Worm (Caenorhabditis elegans) whole organism, L1 larva: ENCODE measurements around the gene sma-6.
A peak's percentile ranks its signal among the peaks of the same experiment; 100 is the strongest.

Experiments used
- C16A3.4 ChIP-seq: fragments of 150-350 bp; optimal IDR thresholded peaks from 2 replicates; lab custom pipeline; 2014; ENCODE audit warnings: missing biosample characterization, missing genetic modification characterization
- aha-1 ChIP-seq: fragments of 150-350 bp; optimal IDR thresholded peaks from 2 replicates; lab custom pipeline; 2014; ENCODE audit warnings: missing biosample characterization, missing genetic modification characterization
- alr-1 ChIP-seq: fragments of 200-800 bp; sonication (Bioruptor generic); optimal IDR thresholded peaks from 2 replicates; lab custom pipeline; 2018; ENCODE audit warnings: borderline replicate concordance, mild to moderate bottlenecking, missing genetic modification characterization, missing compliant biosample characterization
- blmp-1 ChIP-seq: fragments of 150-350 bp; optimal IDR thresholded peaks from 2 replicates; lab custom pipeline; 2014; ENCODE audit warnings: missing biosample characterization, missing genetic modification characterization
- ceh-63 ChIP-seq: fragments of 200-800 bp; sonication (Bioruptor generic); optimal IDR thresholded peaks from 2 replicates; lab custom pipeline; 2018; ENCODE audit warnings: mild to moderate bottlenecking, missing genetic modification characterization, missing compliant biosample characterization
- ceh-8 ChIP-seq: fragments of 200-800 bp; sonication (Bioruptor generic); optimal IDR thresholded peaks from 2 replicates; lab custom pipeline; 2018; ENCODE audit warnings: mild to moderate bottlenecking, missing genetic modification characterization, moderate library complexity, missing compliant biosample characterization
- ceh-88 ChIP-seq: fragments of 200-800 bp; sonication (Bioruptor generic); IDR thresholded peaks from 2 replicates; pipeline ENCODE4 v1.3.6; 2022; ENCODE audit warnings: missing genetic modification characterization, missing compliant biosample characterization
- ceh-90 ChIP-seq: sonication (generic microtip); optimal IDR thresholded peaks from 2 replicates; lab custom pipeline; 2016; ENCODE audit warnings: missing genetic modification characterization, missing compliant biosample characterization
- dpl-1 ChIP-seq, 3 experiments: fragments of 150-350 bp in 2 of 3; sonication (generic microtip) in 1 of 3; optimal IDR thresholded peaks; 2 replicates each; lab custom pipeline; 2014 to 2017; ENCODE audit warnings: missing biosample characterization in 3 of 3, missing genetic modification characterization in 3 of 3, missing genetic modification reagents in 3 of 3
- egl-13 ChIP-seq: sonication (generic microtip); optimal IDR thresholded peaks from 2 replicates; lab custom pipeline; 2016; ENCODE audit warnings: missing genotype, missing genetic modification reagents, missing genetic modification characterization, missing compliant biosample characterization
- egl-27 ChIP-seq, 2 experiments: fragments of 150-350 bp in 1 of 2; sonication (generic microtip); optimal IDR thresholded peaks; 3 replicates each; lab custom pipeline; 2017 to 2018; ENCODE audit warnings: missing biosample characterization in 2 of 2, missing genetic modification characterization in 2 of 2, missing genetic modification reagents in 2 of 2
- fkh-4 ChIP-seq: sonication (generic microtip); optimal IDR thresholded peaks from 2 replicates; lab custom pipeline; 2016; ENCODE audit warnings: missing compliant biosample characterization, missing genetic modification characterization, borderline replicate concordance
- fkh-8 ChIP-seq: sonication (generic microtip); optimal IDR thresholded peaks from 2 replicates; lab custom pipeline; 2016; ENCODE audit warnings: mild to moderate bottlenecking, missing genetic modification characterization, missing compliant biosample characterization
- fos-1 ChIP-seq: fragments of 150-350 bp; optimal IDR thresholded peaks from 2 replicates; lab custom pipeline; 2014; ENCODE audit warnings: missing biosample characterization, missing genetic modification characterization
- grh-1 ChIP-seq: fragments of 200-800 bp; sonication (Bioruptor generic); IDR thresholded peaks from 2 replicates; pipeline ENCODE4 v1.3.6; 2022; ENCODE audit warnings: missing genetic modification reagents, missing genetic modification characterization, missing compliant biosample characterization
- hpl-2 ChIP-seq: fragments of 150-350 bp; optimal IDR thresholded peaks from 2 replicates; lab custom pipeline; 2014; ENCODE audit warnings: missing biosample characterization, missing genetic modification reagents, missing genetic modification characterization
- isw-1 ChIP-seq: fragments of 200-800 bp; sonication (Bioruptor generic); IDR thresholded peaks from 2 replicates; pipeline ENCODE4 v1.3.6; 2022; ENCODE audit warnings: missing genetic modification characterization, missing compliant biosample characterization
- lin-14 ChIP-seq: fragments of 200-800 bp; sonication (Bioruptor generic); optimal IDR thresholded peaks from 2 replicates; lab custom pipeline; 2018; ENCODE audit warnings: mild to moderate bottlenecking, missing genetic modification characterization, moderate library complexity, missing compliant biosample characterization
- lin-39 ChIP-seq: fragments of 150-350 bp; optimal IDR thresholded peaks from 2 replicates; lab custom pipeline; 2014; ENCODE audit warnings: missing biosample characterization, missing genetic modification reagents, missing genetic modification characterization
- lsy-2 ChIP-seq, 2 experiments: fragments of 150-350 bp; optimal IDR thresholded peaks; 2 replicates each; lab custom pipeline; 2014; ENCODE audit warnings: missing biosample characterization in 2 of 2, missing genetic modification characterization in 2 of 2
- mab-9 ChIP-seq: fragments of 200-800 bp; sonication (Bioruptor generic); IDR thresholded peaks from 2 replicates; pipeline ENCODE4 v1.3.6; 2022; ENCODE audit warnings: missing genetic modification reagents, missing genetic modification characterization, missing compliant biosample characterization
- mdl-1 ChIP-seq, 2 experiments: fragments of 150-350 bp; optimal IDR thresholded peaks; 2 replicates each; lab custom pipeline; 2014 to 2017; ENCODE audit warnings: missing biosample characterization in 2 of 2, missing genetic modification characterization in 2 of 2, inconsistent platforms in 1 of 2
- mef-2 ChIP-seq: fragments of 150-350 bp; optimal IDR thresholded peaks from 2 replicates; lab custom pipeline; 2014; ENCODE audit warnings: missing biosample characterization, missing genetic modification characterization
- nhr-19 ChIP-seq: fragments of 200-800 bp; sonication (Bioruptor generic); conservative IDR thresholded peaks from 2 replicates; pipeline ENCODE4 v1.3.6; 2022; ENCODE audit warnings: missing genetic modification characterization, missing compliant biosample characterization
- nhr-237 ChIP-seq: fragments of 150-350 bp; optimal IDR thresholded peaks from 2 replicates; lab custom pipeline; 2014; ENCODE audit warnings: missing biosample characterization, missing genetic modification characterization
- nhr-71 ChIP-seq: sonication (generic microtip); optimal IDR thresholded peaks from 2 replicates; lab custom pipeline; 2016; ENCODE audit warnings: mild to moderate bottlenecking, missing genetic modification characterization, moderate library complexity, missing compliant biosample characterization
- nhr-77 ChIP-seq: fragments of 150-350 bp; optimal IDR thresholded peaks from 2 replicates; lab custom pipeline; 2014; ENCODE audit warnings: missing biosample characterization, missing genetic modification characterization
- nhr-84 ChIP-seq: sonication (generic microtip); optimal IDR thresholded peaks from 2 replicates; lab custom pipeline; 2017; ENCODE audit warnings: missing biosample characterization, missing genetic modification characterization
- nhr-85 ChIP-seq: sonication (generic microtip); peaks from one replicate; lab custom pipeline; 2016; ENCODE audit warnings: missing genetic modification characterization, inconsistent platforms, missing compliant biosample characterization
- nhr-90 ChIP-seq: sonication (generic microtip); optimal IDR thresholded peaks from 2 replicates; lab custom pipeline; 2016; ENCODE audit warnings: mild to moderate bottlenecking, missing genetic modification characterization, missing compliant biosample characterization; ENCODE audit not compliant: poor library complexity
- rnt-1 ChIP-seq: sonication (generic microtip); optimal IDR thresholded peaks from 2 replicates; lab custom pipeline; 2016; ENCODE audit warnings: mild to moderate bottlenecking, missing genetic modification characterization, moderate library complexity, missing compliant biosample characterization
- skn-1 ChIP-seq: fragments of 150-350 bp; optimal IDR thresholded peaks from 2 replicates; lab custom pipeline; 2014; ENCODE audit warnings: missing biosample characterization, missing genetic modification characterization
- snpc-4 ChIP-seq: fragments of 150-350 bp; optimal IDR thresholded peaks from 2 replicates; lab custom pipeline; 2014; ENCODE audit warnings: missing biosample characterization, missing genetic modification characterization
- snu-23 ChIP-seq: sonication (generic microtip); optimal IDR thresholded peaks from 2 replicates; lab custom pipeline; 2016; ENCODE audit warnings: missing genetic modification characterization, missing compliant biosample characterization
- sox-4 ChIP-seq: sonication (generic microtip); optimal IDR thresholded peaks from 2 replicates; lab custom pipeline; 2016; ENCODE audit warnings: missing genetic modification characterization, missing compliant biosample characterization
- sptf-1 ChIP-seq: fragments of 150-350 bp; optimal IDR thresholded peaks from 2 replicates; lab custom pipeline; 2014; ENCODE audit warnings: missing biosample characterization, missing genetic modification characterization
- swsn-7 ChIP-seq: sonication (generic microtip); optimal IDR thresholded peaks from 2 replicates; lab custom pipeline; 2016; ENCODE audit warnings: missing genetic modification characterization, missing compliant biosample characterization
- tbx-2 ChIP-seq: sonication (generic microtip); optimal IDR thresholded peaks from 2 replicates; lab custom pipeline; 2016; ENCODE audit warnings: missing genetic modification characterization, missing compliant biosample characterization
- tlp-1 ChIP-seq: fragments of 150-350 bp; optimal IDR thresholded peaks from 2 replicates; lab custom pipeline; 2014; ENCODE audit warnings: missing biosample characterization, missing genetic modification characterization
- unc-130 ChIP-seq: fragments of 150-350 bp; optimal IDR thresholded peaks from 2 replicates; lab custom pipeline; 2017; ENCODE audit warnings: missing biosample characterization, missing genetic modification characterization, inconsistent platforms
- unc-30 ChIP-seq: sonication (generic microtip); optimal IDR thresholded peaks from 2 replicates; lab custom pipeline; 2017; ENCODE audit warnings: missing biosample characterization, missing genetic modification characterization
- unc-62 ChIP-seq: fragments of 150-350 bp; optimal IDR thresholded peaks from 2 replicates; lab custom pipeline; 2014; ENCODE audit warnings: missing biosample characterization, missing genetic modification reagents, missing genetic modification characterization
- unc-98 ChIP-seq: fragments of 200-800 bp; sonication (Bioruptor generic); IDR thresholded peaks from 2 replicates; pipeline ENCODE4 v1.3.6; 2022; ENCODE audit warnings: missing genetic modification characterization, missing compliant biosample characterization
- vab-15 ChIP-seq: sonication (generic microtip); optimal IDR thresholded peaks from 2 replicates; lab custom pipeline; 2017; ENCODE audit warnings: missing genotype, mild to moderate bottlenecking, missing genetic modification characterization, missing compliant biosample characterization
- xbp-1 ChIP-seq: sonication (generic microtip); optimal IDR thresholded peaks from 2 replicates; lab custom pipeline; 2016; ENCODE audit warnings: missing genetic modification characterization, missing compliant biosample characterization
- zag-1 ChIP-seq: fragments of 150-350 bp; optimal IDR thresholded peaks from 2 replicates; lab custom pipeline; 2014; ENCODE audit warnings: missing biosample characterization, missing genetic modification characterization
- zip-4 ChIP-seq: fragments of 200-800 bp; sonication (Bioruptor generic); optimal IDR thresholded peaks from 2 replicates; lab custom pipeline; 2018; ENCODE audit warnings: mild to moderate bottlenecking, missing genetic modification characterization, moderate library complexity, missing compliant biosample characterization

sma-6 gene

DNA sequence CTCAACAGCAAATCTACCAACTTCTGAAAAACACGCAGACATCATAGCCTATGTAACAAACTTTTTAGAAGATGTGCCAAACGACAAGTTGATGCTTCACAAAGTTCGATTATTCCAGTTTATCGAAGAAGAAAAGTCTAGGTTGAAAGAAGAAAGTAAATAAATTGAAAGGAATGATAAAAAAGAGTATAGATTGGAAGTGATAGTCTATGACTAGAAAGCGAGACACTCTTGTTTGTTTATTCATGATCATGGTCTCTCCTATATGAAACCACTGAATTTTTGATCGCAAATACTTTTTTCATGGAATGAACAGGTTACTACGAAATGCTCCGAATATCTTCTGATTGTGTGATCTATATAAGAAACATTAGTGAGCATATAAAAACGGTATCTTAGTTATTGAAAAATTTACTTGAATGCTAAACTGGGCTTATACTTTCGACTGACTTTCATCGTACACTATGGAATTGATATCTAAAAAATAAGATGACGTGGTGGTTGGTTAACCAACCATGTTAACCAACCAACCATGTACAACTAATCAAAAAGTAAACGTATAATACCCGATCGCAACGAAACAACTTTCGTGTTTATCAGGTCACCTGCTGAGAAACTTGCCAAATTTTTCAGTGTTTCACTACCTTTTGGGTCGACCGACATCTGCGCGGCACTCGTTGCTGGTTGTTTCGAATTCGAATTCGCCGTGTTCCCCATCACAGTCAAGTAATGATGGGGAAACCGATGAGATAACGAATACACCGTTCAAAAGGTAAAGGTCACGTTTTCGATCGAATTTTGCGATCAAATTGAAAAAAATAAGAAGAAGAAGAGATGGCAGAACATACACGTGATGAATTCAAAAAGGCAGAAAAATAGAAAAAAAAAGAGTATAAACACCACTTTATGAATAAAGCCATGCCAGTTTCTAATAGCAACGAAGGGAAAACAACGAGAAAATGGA lies 21.2 kb downstream of the sma-6 start, which contains the start of gene C32D5.8 (continued):
- TF ChIP-seq mdl-1 (tag; optimal IDR thresholded peaks at IDR 0.05; lab: Kevin White, UChicago): peak in 1 of 2 experiments; percentile 34
- TF ChIP-seq unc-62 (GFP tag; lab: Kevin White, UChicago): no peak
- no peak for TF ChIP-seq fos-1
- peak; percentile 58 for TF ChIP-seq lin-14 (GFP tag; lab: Kevin White, UChicago)
- TF ChIP-seq rnt-1 (tag; lab: Kevin White, UChicago): no peak
- TF ChIP-seq fkh-4 (tag; lab: Kevin White, UChicago): no peak
- no peak for TF ChIP-seq isw-1 (GFP tag; lab: Robert Waterston, UW)
- no peak for TF ChIP-seq ceh-90 (tag; lab: Kevin White, UChicago)
- no peak for TF ChIP-seq C16A3.4 (tag; lab: Kevin White, UChicago)
- TF ChIP-seq ceh-63 (GFP tag; lab: Kevin White, UChicago): no peak
- no peak for TF ChIP-seq alr-1 (tag; lab: Kevin White, UChicago)
- TF ChIP-seq nhr-71 (tag; lab: Kevin White, UChicago): peak; percentile 26
- TF ChIP-seq tbx-2: no peak
- no peak for TF ChIP-seq xbp-1 (tag; lab: Kevin White, UChicago)
- no peak for TF ChIP-seq tlp-1
- no peak for TF ChIP-seq lsy-2 (tag; optimal IDR thresholded peaks at IDR 0.05; lab: Kevin White, UChicago)
- no peak for TF ChIP-seq egl-13 (tag; lab: Kevin White, UChicago)
- no peak for TF ChIP-seq skn-1 (tag; lab: Kevin White, UChicago)
- TF ChIP-seq hpl-2 (GFP tag; lab: Kevin White, UChicago): no peak
- TF ChIP-seq unc-30 (tag; lab: Kevin White, UChicago): no peak
- TF ChIP-seq zag-1 (tag; lab: Kevin White, UChicago): no peak
- TF ChIP-seq blmp-1 (tag; lab: Kevin White, UChicago): peak; percentile 37
- TF ChIP-seq unc-98 (GFP tag; lab: Robert Waterston, UW): no peak
- peak; percentile 32 for TF ChIP-seq fkh-8
- TF ChIP-seq mab-9 (GFP tag; lab: Robert Waterston, UW): no peak
- no peak for TF ChIP-seq aha-1 (tag; lab: Kevin White, UChicago)
- peak in 1 of 3 experiments; percentile 8 for TF ChIP-seq dpl-1 (GFP tag; optimal IDR thresholded peaks at IDR 0.05; lab: Kevin White, UChicago)
- TF ChIP-seq mef-2 (tag; lab: Kevin White, UChicago): no peak
- TF ChIP-seq nhr-237 (tag; lab: Kevin White, UChicago): no peak
- TF ChIP-seq sox-4 (tag; lab: Kevin White, UChicago): no peak
- no peak for TF ChIP-seq zip-4
- TF ChIP-seq vab-15: no peak
- TF ChIP-seq ceh-8 (GFP tag; lab: Kevin White, UChicago): no peak
- TF ChIP-seq nhr-84 (tag; lab: Kevin White, UChicago): no peak
- TF ChIP-seq ceh-88 (GFP tag; lab: Robert Waterston, UW): no peak
- TF ChIP-seq swsn-7: no peak
- TF ChIP-seq unc-130 (tag; lab: Kevin White, UChicago): no peak

DNA sequence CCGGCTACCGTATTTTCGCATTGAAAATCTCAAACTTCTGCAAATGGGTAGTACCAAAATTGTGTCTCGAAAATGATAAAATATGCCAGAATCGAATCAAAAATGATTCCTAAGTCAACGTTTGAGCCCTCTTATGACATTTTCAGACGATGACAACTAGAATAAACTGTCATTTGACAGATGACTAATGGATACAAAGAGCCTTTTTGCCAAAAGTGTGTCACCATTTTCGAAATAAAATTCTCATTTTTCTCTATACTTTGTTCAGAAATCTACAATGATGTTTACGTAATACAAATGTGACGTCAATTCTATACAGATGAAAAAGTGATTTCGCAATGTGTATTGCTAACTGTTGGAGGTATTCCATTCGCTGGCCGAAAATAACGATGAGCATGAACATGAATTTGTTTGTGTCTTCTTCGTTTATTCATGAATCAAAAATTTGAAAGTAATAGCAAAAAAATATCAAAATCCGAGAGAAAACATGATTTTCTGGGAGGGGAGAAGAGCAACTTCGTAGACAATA lies 22.3 kb downstream of the sma-6 start:
- no peak for TF ChIP-seq isw-1 (GFP tag; lab: Robert Waterston, UW)
- TF ChIP-seq alr-1 (tag; lab: Kevin White, UChicago): no peak
- no peak for TF ChIP-seq unc-130 (tag; lab: Kevin White, UChicago)
- peak; percentile 57 for TF ChIP-seq skn-1 (tag; lab: Kevin White, UChicago)
- TF ChIP-seq mdl-1 (tag; optimal IDR thresholded peaks at IDR 0.05; lab: Kevin White, UChicago): peak in 1 of 2 experiments; percentile 5
- TF ChIP-seq fos-1: peak; percentile 73
- TF ChIP-seq hpl-2 (GFP tag; lab: Kevin White, UChicago): peak; percentile 80
- TF ChIP-seq lin-39 (tag; lab: Kevin White, UChicago): no peak
- TF ChIP-seq nhr-90 (tag; lab: Kevin White, UChicago): peak; percentile 75
- TF ChIP-seq nhr-85 (tag; lab: Kevin White, UChicago): peak; percentile 76
- TF ChIP-seq mef-2 (tag; lab: Kevin White, UChicago): no peak
- TF ChIP-seq C16A3.4 (tag; lab: Kevin White, UChicago): peak; percentile 68
- TF ChIP-seq swsn-7: peak; percentile 33
- TF ChIP-seq nhr-19: peak; percentile 66
- TF ChIP-seq sptf-1 (tag; lab: Kevin White, UChicago): no peak
- no peak for TF ChIP-seq nhr-84 (tag; lab: Kevin White, UChicago)
- no peak for TF ChIP-seq mab-9 (GFP tag; lab: Robert Waterston, UW)
- no peak for TF ChIP-seq ceh-90 (tag; lab: Kevin White, UChicago)
- TF ChIP-seq egl-27 (tag; optimal IDR thresholded peaks at IDR 0.05; lab: Kevin White, UChicago): no peak
- no peak for TF ChIP-seq ceh-8 (GFP tag; lab: Kevin White, UChicago)
- peak; percentile 4 for TF ChIP-seq snpc-4
- TF ChIP-seq nhr-77: no peak
- peak; percentile 70 for TF ChIP-seq snu-23 (GFP tag; lab: Kevin White, UChicago)
- TF ChIP-seq sox-4 (tag; lab: Kevin White, UChicago): no peak
- 0 out of 2 replicates have a peak, but pooled peaks have one; percentile 13 for TF ChIP-seq grh-1
